Worm (Caenorhabditis elegans) whole organism, L4 larva: ENCODE data around the gene F21C10.11.
"Not testable (repeated sequence)": the region's sequence is repeated elsewhere in the genome, so short reads cannot be mapped to it uniquely, and the experiment has no call there.

Source experiments
- T20F7.1 ChIP-seq: fragments of 200-800 bp; sonication (Bioruptor generic); optimal IDR thresholded peaks from 2 replicates; lab custom pipeline; 2018; ENCODE audit warnings: mild to moderate bottlenecking, missing genetic modification characterization, missing compliant biosample characterization
- Y5F2A.4 ChIP-seq: fragments of 200-800 bp; sonication (Bioruptor generic); optimal IDR thresholded peaks from 2 replicates; lab custom pipeline; 2018; ENCODE audit warnings: mild to moderate bottlenecking, missing genetic modification characterization, missing compliant biosample characterization
- aha-1 ChIP-seq: fragments of 150-350 bp; peaks from one replicate; lab custom pipeline; 2014; ENCODE audit warnings: missing biosample characterization, missing genetic modification characterization
- ceh-20 ChIP-seq: fragments of 200-800 bp; sonication (Bioruptor generic); IDR thresholded peaks from 2 replicates; pipeline ENCODE4 v1.3.6; 2022; ENCODE audit warnings: missing genetic modification reagents, missing genetic modification characterization, missing compliant biosample characterization
- ceh-44 ChIP-seq: fragments of 200-800 bp; sonication (Bioruptor generic); IDR thresholded peaks from 2 replicates; pipeline ENCODE4 v1.3.6; 2022; ENCODE audit warnings: missing genetic modification reagents, missing genetic modification characterization, missing compliant biosample characterization
- ces-1 ChIP-seq: fragments of 150-350 bp; sonication (generic microtip); optimal IDR thresholded peaks from 4 replicates; lab custom pipeline; 2014; ENCODE audit warnings: missing biosample characterization, missing genetic modification reagents, missing genetic modification characterization
- ctbp-1 ChIP-seq: fragments of 200-800 bp; sonication (Bioruptor generic); IDR thresholded peaks from 2 replicates; pipeline ENCODE4 v1.3.6; 2022; ENCODE audit warnings: missing genetic modification reagents, missing genetic modification characterization, missing compliant biosample characterization
- daf-19 ChIP-seq: fragments of 200-800 bp; sonication (Bioruptor generic); conservative IDR thresholded peaks from 2 replicates; pipeline ENCODE4 v1.3.6; 2022; ENCODE audit warnings: missing genetic modification characterization, missing compliant biosample characterization
- duxl-1 ChIP-seq: sonication (generic microtip); optimal IDR thresholded peaks from 2 replicates; lab custom pipeline; 2016; ENCODE audit warnings: mild to moderate bottlenecking, missing genetic modification characterization, moderate library complexity, missing compliant biosample characterization; ENCODE audit not compliant: poor library complexity
- dve-1 ChIP-seq: sonication (generic microtip); optimal IDR thresholded peaks from 2 replicates; lab custom pipeline; 2017; ENCODE audit warnings: antibody characterized with exemption, mild to moderate bottlenecking, missing genetic modification characterization, missing compliant biosample characterization; ENCODE audit not compliant: insufficient read depth
- egl-43 ChIP-seq: fragments of 200-800 bp; sonication (Bioruptor generic); IDR thresholded peaks from 2 replicates; pipeline ENCODE4 v1.3.6; 2022; ENCODE audit warnings: missing genetic modification reagents, missing genetic modification characterization, missing compliant biosample characterization
- fkh-10 ChIP-seq: fragments of 150-350 bp; optimal IDR thresholded peaks from 2 replicates; lab custom pipeline; 2014; ENCODE audit warnings: missing biosample characterization, missing genetic modification reagents, missing genetic modification characterization
- fos-1 ChIP-seq: fragments of 150-350 bp; optimal IDR thresholded peaks from 2 replicates; lab custom pipeline; 2014; ENCODE audit warnings: missing biosample characterization, missing genetic modification characterization
- hlh-11 ChIP-seq: fragments of 200-800 bp; sonication (Bioruptor generic); optimal IDR thresholded peaks from 2 replicates; lab custom pipeline; 2018; ENCODE audit warnings: mild to moderate bottlenecking, missing genetic modification characterization, missing compliant biosample characterization
- hlh-30 ChIP-seq: sonication (generic microtip); optimal IDR thresholded peaks from 2 replicates; lab custom pipeline; 2017; ENCODE audit warnings: antibody characterized with exemption, mild to moderate bottlenecking, missing genetic modification characterization, missing compliant biosample characterization; ENCODE audit not compliant: insufficient read depth
- jun-1 ChIP-seq: fragments of 150-350 bp; optimal IDR thresholded peaks from 2 replicates; lab custom pipeline; 2014; ENCODE audit warnings: missing biosample characterization, missing genetic modification reagents, missing genetic modification characterization
- lim-7 ChIP-seq: fragments of 200-800 bp; sonication (Bioruptor generic); IDR thresholded peaks from 2 replicates; pipeline ENCODE4 v1.3.6; 2022; ENCODE audit warnings: missing genetic modification characterization, missing compliant biosample characterization
- lin-38 ChIP-seq: fragments of 200-800 bp; sonication (Bioruptor generic); IDR thresholded peaks from 2 replicates; pipeline ENCODE4 v1.3.6; 2022; ENCODE audit warnings: missing genetic modification reagents, missing genetic modification characterization, missing compliant biosample characterization
- lin-39 ChIP-seq: fragments of 150-350 bp; optimal IDR thresholded peaks from 2 replicates; lab custom pipeline; 2014; ENCODE audit warnings: missing biosample characterization, missing genetic modification reagents, missing genetic modification characterization
- lsy-2 ChIP-seq, 2 experiments: fragments of 150-350 bp in 1 of 2; sonication (generic microtip) in 1 of 2; optimal IDR thresholded peaks; 2 replicates each; lab custom pipeline; 2014 to 2017; ENCODE audit warnings: missing biosample characterization in 2 of 2, missing genetic modification characterization in 2 of 2
- madf-5 ChIP-seq, 2 experiments: fragments of 200-800 bp; sonication (Bioruptor generic); IDR thresholded peaks; 2 replicates each; pipeline ENCODE4 v1.3.6; 2022; ENCODE audit warnings: missing compliant biosample characterization in 2 of 2, missing genetic modification characterization in 2 of 2
- mdl-1 ChIP-seq, 2 experiments: fragments of 150-350 bp in 1 of 2; sonication (generic microtip) in 1 of 2; optimal IDR thresholded peaks; 2 replicates each; lab custom pipeline; 2014 to 2017; ENCODE audit warnings: missing biosample characterization in 2 of 2, missing genetic modification characterization in 2 of 2
- mdt-29 ChIP-seq: fragments of 200-800 bp; sonication (Bioruptor generic); IDR thresholded peaks from 2 replicates; pipeline ENCODE4 v1.3.6; 2022; ENCODE audit warnings: missing genetic modification reagents, missing genetic modification characterization, missing compliant biosample characterization
- mep-1 ChIP-seq: fragments of 150-350 bp; sonication (generic microtip); optimal IDR thresholded peaks from 3 replicates; lab custom pipeline; 2014; ENCODE audit warnings: missing biosample characterization, missing genetic modification characterization
- mes-2 ChIP-seq: sonication (generic microtip); optimal IDR thresholded peaks from 2 replicates; lab custom pipeline; 2016; ENCODE audit warnings: missing genotype, mild to moderate bottlenecking, missing genetic modification characterization, missing compliant biosample characterization; ENCODE audit not compliant: poor library complexity, severe bottlenecking
- nhr-11 ChIP-seq: fragments of 150-350 bp; optimal IDR thresholded peaks from 2 replicates; lab custom pipeline; 2014; ENCODE audit warnings: missing biosample characterization, missing genetic modification characterization
- nhr-237 ChIP-seq: sonication (generic microtip); optimal IDR thresholded peaks from 2 replicates; lab custom pipeline; 2017; ENCODE audit warnings: missing biosample characterization, missing genetic modification characterization
- nhr-25 ChIP-seq: sonication (generic microtip); optimal IDR thresholded peaks from 2 replicates; lab custom pipeline; 2017; ENCODE audit warnings: missing genetic modification characterization, mild to moderate bottlenecking, missing compliant biosample characterization, antibody characterized with exemption, moderate library complexity, borderline replicate concordance; ENCODE audit not compliant: insufficient read depth
- nhr-42 ChIP-seq: fragments of 200-800 bp; sonication (Bioruptor generic); IDR thresholded peaks from 2 replicates; pipeline ENCODE4 v1.3.6; 2022; ENCODE audit warnings: missing genetic modification characterization, missing compliant biosample characterization
- pha-4 ChIP-seq, 2 experiments: fragments of 150-350 bp in 1 of 2; fragments of 200-800 bp in 1 of 2; sonication (Bioruptor generic) in 1 of 2; IDR thresholded peaks in 1 of 2; optimal IDR thresholded peaks in 1 of 2; 2 replicates each; pipeline versions ENCODE4 v1.3.6 to Lab custom; 2014 to 2022; ENCODE audit warnings: missing genetic modification characterization in 2 of 2, missing genetic modification reagents in 2 of 2, missing biosample characterization in 1 of 2, missing compliant biosample characterization in 1 of 2
- pqm-1 ChIP-seq: sonication (generic microtip); optimal IDR thresholded peaks from 2 replicates; lab custom pipeline; 2017; ENCODE audit warnings: missing biosample characterization, missing genetic modification characterization
- sdz-12 ChIP-seq: fragments of 200-800 bp; sonication (Bioruptor generic); optimal IDR thresholded peaks from 2 replicates; lab custom pipeline; 2018; ENCODE audit warnings: mild to moderate bottlenecking, missing genetic modification characterization, missing compliant biosample characterization
- set-16 ChIP-seq: fragments of 200-800 bp; sonication (Bioruptor generic); IDR thresholded peaks from 2 replicates; pipeline ENCODE4 v1.3.6; 2022; ENCODE audit warnings: missing genetic modification reagents, missing genetic modification characterization, missing compliant biosample characterization
- snpc-1.2 ChIP-seq: fragments of 200-800 bp; sonication (Bioruptor generic); IDR thresholded peaks from 2 replicates; pipeline ENCODE4 v1.3.6; 2022; ENCODE audit warnings: missing genetic modification reagents, missing genetic modification characterization, missing compliant biosample characterization
- snpc-4 ChIP-seq: fragments of 150-350 bp; optimal IDR thresholded peaks from 2 replicates; lab custom pipeline; 2014; ENCODE audit warnings: missing biosample characterization, missing genetic modification characterization
- tra-1 ChIP-seq: fragments of 200-800 bp; sonication (Bioruptor generic); IDR thresholded peaks from 2 replicates; pipeline ENCODE4 v1.3.6; 2022; ENCODE audit warnings: missing genetic modification reagents, missing genetic modification characterization, missing compliant biosample characterization
- unc-62 ChIP-seq, 3 experiments: fragments of 150-350 bp in 1 of 3; sonication (generic microtip); optimal IDR thresholded peaks in 2 of 3; peaks in 1 of 3; 1 replicate in 1 of 3; 2 replicates in 2 of 3; lab custom pipeline; 2014 to 2017; ENCODE audit warnings: missing biosample characterization in 3 of 3, missing genetic modification characterization in 3 of 3, missing genetic modification reagents in 3 of 3, missing genotype in 1 of 3
- zfp-3 ChIP-seq: fragments of 200-800 bp; sonication (Bioruptor generic); conservative IDR thresholded peaks from 2 replicates; pipeline ENCODE4 v1.3.6; 2022; ENCODE audit warnings: missing genetic modification reagents, missing genetic modification characterization, missing compliant biosample characterization
- zip-11 ChIP-seq: fragments of 200-800 bp; sonication (Bioruptor generic); IDR thresholded peaks from 2 replicates; pipeline ENCODE4 v1.3.6; 2022; ENCODE audit warnings: missing genetic modification characterization, missing compliant biosample characterization
- zip-2 ChIP-seq: fragments of 150-350 bp; optimal IDR thresholded peaks from 2 replicates; lab custom pipeline; 2014; ENCODE audit warnings: missing biosample characterization, missing genetic modification characterization

The F21C10.11 gene

DNA sequence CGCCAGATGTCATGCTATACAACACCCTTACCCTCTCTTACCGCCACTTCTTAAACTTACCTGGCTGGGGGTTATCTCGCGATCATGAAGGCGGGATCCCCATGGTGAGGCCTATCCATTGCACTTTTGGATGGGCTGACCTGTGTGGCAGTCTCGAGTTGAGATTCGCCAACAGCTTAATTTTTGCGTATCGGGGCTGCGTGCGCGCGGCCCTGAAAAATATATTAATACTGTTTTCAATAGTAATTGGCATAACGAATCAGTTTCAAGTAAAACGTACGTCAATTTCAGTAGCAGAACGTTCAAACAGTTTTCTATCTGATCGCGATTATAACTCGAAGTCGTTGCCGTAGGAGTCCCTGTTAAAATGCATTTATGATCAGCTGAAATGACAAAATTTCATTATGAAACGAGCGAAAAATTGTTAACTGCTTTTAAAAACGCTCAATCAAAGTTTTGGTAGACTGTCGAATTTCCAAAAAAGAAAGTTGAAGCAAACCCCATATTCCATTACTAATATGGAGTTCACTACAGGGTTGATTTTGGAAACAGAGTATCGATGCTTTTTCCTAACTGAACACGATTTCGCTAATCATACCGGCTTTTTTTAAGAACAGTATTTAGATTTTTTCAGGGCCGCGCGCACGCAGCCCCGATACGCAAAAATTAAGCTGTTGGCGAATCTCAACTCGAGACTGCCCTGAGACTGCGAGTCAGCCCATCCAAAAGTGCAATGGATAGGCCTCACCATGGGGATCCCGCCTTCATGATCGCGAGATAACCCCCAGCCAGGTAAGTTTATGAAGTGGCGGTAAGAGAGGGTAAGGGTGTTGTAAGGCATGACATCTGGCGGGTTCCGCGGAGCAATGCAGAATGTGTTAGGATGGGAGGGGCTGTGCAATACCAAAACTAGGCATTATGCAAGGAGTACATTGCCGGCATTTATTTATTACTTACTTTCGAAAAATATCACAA, 32.2 kb upstream of the F21C10.11 start:
- TF ChIP-seq mes-2 (tag; lab: Kevin White, UChicago), result peak; percentile 15
- peak; percentile 82 for TF ChIP-seq zfp-3
- TF ChIP-seq snpc-1.2 (GFP tag; lab: Robert Waterston, UW), result peak; percentile 66
- TF ChIP-seq lin-38 (GFP tag; lab: Robert Waterston, UW), result 0 out of 2 replicates have a peak, but pooled peaks have one; percentile 16
- 0 out of 2 replicates have a peak, but pooled peaks have one; percentile 4 for TF ChIP-seq ceh-44 (GFP tag; lab: Robert Waterston, UW)
- TF ChIP-seq set-16 (GFP tag; lab: Robert Waterston, UW), result peak; percentile 30
- TF ChIP-seq daf-19 (GFP tag; lab: Robert Waterston, UW), result 0 out of 2 replicates have a peak, but pooled peaks have one; percentile 51
- TF ChIP-seq ctbp-1, result peak; percentile 31; the same call in 1 of the 2 replicates
- TF ChIP-seq mdt-29 (GFP tag; lab: Robert Waterston, UW), result peak; percentile 11; the same call in 1 of the 2 replicates
- TF ChIP-seq egl-43, result peak; percentile 64; the same call in 1 of the 2 replicates
- 0 out of 2 replicates have a peak, but pooled peaks have one; percentile 11 for TF ChIP-seq tra-1 (GFP tag; lab: Robert Waterston, UW)
- peak; percentile 33; the same call in 1 of the 2 replicates for TF ChIP-seq lim-7 (GFP tag; lab: Robert Waterston, UW)
- TF ChIP-seq unc-62 (GFP tag; optimal IDR thresholded peaks at IDR 0.05 in 1 of 2; lab: Kevin White, UChicago), result peak in 1 of 2 experiments; percentile 49
- TF ChIP-seq unc-62 (tag; optimal IDR thresholded peaks at IDR 0.05; lab: Kevin White, UChicago), result not testable (repeated sequence)

DNA sequence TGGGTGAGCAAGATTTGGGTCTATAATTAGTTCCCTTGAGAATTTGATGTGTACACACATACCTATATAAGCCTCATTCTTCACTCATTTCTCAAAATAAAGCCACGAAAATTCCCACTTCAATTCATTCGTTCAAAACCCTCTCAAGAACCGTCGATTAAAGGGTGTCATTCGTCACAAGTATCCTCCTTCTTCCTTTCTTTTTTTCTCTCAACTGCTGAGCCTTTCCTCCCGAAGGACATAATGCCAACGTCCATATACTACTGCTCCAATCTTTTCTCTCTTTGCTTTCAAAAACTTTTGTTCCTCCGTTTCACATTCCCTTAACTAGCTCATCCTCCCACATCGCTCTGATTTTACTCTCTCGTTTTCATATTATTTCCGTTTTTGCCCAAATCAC, 31.1 kb upstream of the F21C10.11 start, which contains the start of gene T27E4.1:
T27E4.1 (plus strand) TSS at position 137 of the 400 bp plus-strand sequence.
- TF ChIP-seq hlh-30 (tag; lab: Kevin White, UChicago) (peak; percentile 31), ceh-20 (GFP tag; lab: Robert Waterston, UW) (0 out of 2 replicates have a peak, but pooled peaks have one; percentile 21), mep-1 (peak; percentile 12), nhr-237 (tag; lab: Kevin White, UChicago) (no peak), fkh-10 (GFP tag; lab: Kevin White, UChicago) (peak; percentile 30)

DNA sequence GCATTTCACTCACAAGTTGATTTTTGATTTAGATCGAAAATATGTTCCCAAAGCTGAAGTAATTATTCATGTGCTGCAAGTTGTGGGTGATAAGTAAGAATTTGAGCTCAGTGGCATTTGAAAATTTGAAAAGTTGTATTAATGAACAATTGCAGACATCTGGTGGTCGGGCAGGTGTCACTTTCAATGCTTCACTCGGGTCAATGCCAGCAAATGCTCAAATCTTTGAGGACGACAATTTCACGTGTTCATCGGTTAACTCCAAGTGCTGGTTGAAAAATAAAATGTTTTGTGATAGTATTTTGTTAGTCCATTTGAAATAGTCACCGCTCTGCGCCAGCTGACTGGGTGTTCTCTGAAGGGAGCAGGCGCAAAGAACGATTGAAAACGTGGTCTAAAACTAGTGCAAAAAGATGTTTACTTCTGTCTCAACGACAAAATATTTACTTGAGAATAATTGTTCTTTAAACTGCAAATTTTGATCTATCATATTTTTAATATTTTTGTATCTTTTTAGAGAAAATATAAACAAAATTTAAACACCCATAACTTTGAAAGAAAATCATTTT, 29.1 kb upstream of the F21C10.11 start:
- TF ChIP-seq nhr-11 (tag; lab: Kevin White, UChicago) (peak; percentile 68), sdz-12 (no peak), lin-39 (tag; lab: Kevin White, UChicago) (no peak), hlh-11 (tag; lab: Kevin White, UChicago) (peak; percentile 91), lsy-2 (tag; optimal IDR thresholded peaks at IDR 0.05; lab: Kevin White, UChicago) (peak; percentile 7 to 68), zip-11 (GFP tag; lab: Robert Waterston, UW) (no peak), pqm-1 (tag; lab: Kevin White, UChicago) (no peak), dve-1 (tag; lab: Kevin White, UChicago) (peak; percentile 86), ces-1 (no peak), duxl-1 (no peak), ceh-20 (GFP tag; lab: Robert Waterston, UW) (no peak), snpc-1.2 (GFP tag; lab: Robert Waterston, UW) (no peak), madf-5 (GFP tag; IDR thresholded peaks at IDR 0.05; lab: Robert Waterston, UW) (no peak), ctbp-1 (no peak), mdl-1 (tag; optimal IDR thresholded peaks at IDR 0.05; lab: Kevin White, UChicago) (peak in 1 of 2 experiments; percentile 83), nhr-25 (tag; lab: Kevin White, UChicago) (no peak), mes-2 (tag; lab: Kevin White, UChicago) (no peak), jun-1 (tag; lab: Kevin White, UChicago) (no peak), snpc-4 (tag; lab: Kevin White, UChicago) (no peak), aha-1 (tag; lab: Kevin White, UChicago) (peak; percentile 19), pha-4 (GFP tag; IDR thresholded peaks at IDR 0.05; lab: Robert Waterston, UW) (no peak), pha-4 (tag; optimal IDR thresholded peaks at IDR 0.05; lab: Kevin White, UChicago) (peak; percentile 52), nhr-42 (GFP tag; lab: Robert Waterston, UW) (no peak), mdt-29 (GFP tag; lab: Robert Waterston, UW) (0 out of 2 replicates have a peak, but pooled peaks have one; percentile 53), zip-2 (no peak), Y5F2A.4 (no peak), T20F7.1 (GFP tag; lab: Kevin White, UChicago) (no peak), fos-1 (tag; lab: Kevin White, UChicago) (no peak), daf-19 (GFP tag; lab: Robert Waterston, UW) (no peak)
